Worm (Caenorhabditis elegans) whole organism, L4 larva: ENCODE measurements around the gene tpan-1.

ENCODE experiments used
- R02D3.7 ChIP-seq: fragments of 150-350 bp; sonication (generic microtip); optimal IDR thresholded peaks from 3 replicates; lab custom pipeline; 2014; ENCODE audit warnings: missing biosample characterization, missing genetic modification characterization
- attf-4 ChIP-seq: sonication (generic microtip); optimal IDR thresholded peaks from 3 replicates; lab custom pipeline; 2017; ENCODE audit warnings: missing biosample characterization, missing genetic modification characterization
- hif-1 ChIP-seq, 2 experiments: sonication (generic microtip); optimal IDR thresholded peaks; 2 replicates each; lab custom pipeline; 2016 to 2017; ENCODE audit warnings: missing compliant biosample characterization in 2 of 2, missing genetic modification characterization in 2 of 2, missing genetic modification reagents in 2 of 2, missing genotype in 2 of 2, mild to moderate bottlenecking in 1 of 2
- hlh-30 ChIP-seq: sonication (generic microtip); optimal IDR thresholded peaks from 2 replicates; lab custom pipeline; 2017; ENCODE audit warnings: antibody characterized with exemption, mild to moderate bottlenecking, missing genetic modification characterization, missing compliant biosample characterization; ENCODE audit not compliant: insufficient read depth
- lin-39 ChIP-seq: fragments of 150-350 bp; optimal IDR thresholded peaks from 2 replicates; lab custom pipeline; 2014; ENCODE audit warnings: missing biosample characterization, missing genetic modification reagents, missing genetic modification characterization
- nhr-77 ChIP-seq: fragments of 150-350 bp; optimal IDR thresholded peaks from 2 replicates; lab custom pipeline; 2014; ENCODE audit warnings: missing biosample characterization, missing genetic modification characterization
- pha-4 ChIP-seq, 2 experiments: fragments of 150-350 bp in 1 of 2; fragments of 200-800 bp in 1 of 2; sonication (Bioruptor generic) in 1 of 2; IDR thresholded peaks in 1 of 2; optimal IDR thresholded peaks in 1 of 2; 2 replicates each; pipeline versions ENCODE4 v1.3.6 to Lab custom; 2014 to 2022; ENCODE audit warnings: missing genetic modification characterization in 2 of 2, missing genetic modification reagents in 2 of 2, missing biosample characterization in 1 of 2, missing compliant biosample characterization in 1 of 2

- TF ChIP-seq R02D3.7 (tag; lab: Kevin White, UChicago) = no peak
- no peak for TF ChIP-seq nhr-77 (tag; lab: Kevin White, UChicago)
- TF ChIP-seq lin-39 (tag; lab: Kevin White, UChicago) = no peak
- TF ChIP-seq hlh-30 (tag; lab: Kevin White, UChicago) = no peak
- TF ChIP-seq attf-4 = no peak
- no peak for TF ChIP-seq hif-1 (tag; optimal IDR thresholded peaks at IDR 0.05; lab: Kevin White, UChicago)
- TF ChIP-seq pha-4 (GFP tag; IDR thresholded peaks at IDR 0.05; lab: Robert Waterston, UW) = no peak
- no peak for TF ChIP-seq pha-4 (tag; optimal IDR thresholded peaks at IDR 0.05; lab: Kevin White, UChicago)
Observed at ce11 chrV:20790616-20791015, 1.3 kb downstream of the tpan-1 start.
